Fruit fly (Drosophila melanogaster) whole organism, embryonic: ENCODE measurements around the gene Desi.

Source experiments
- Antp ChIP-seq: fragments of 200-800 bp; sonication (Bioruptor generic); optimal IDR thresholded peaks from 3 replicates; lab custom pipeline; 2016; ENCODE audit warnings: missing biosample characterization, missing genetic modification characterization
- Bteb2 ChIP-seq: fragments of 200-800 bp; sonication (Bioruptor generic); optimal IDR thresholded peaks from 2 replicates; lab custom pipeline; 2016; ENCODE audit warnings: missing biosample characterization, missing genetic modification characterization
- CG10274 ChIP-seq: fragments of 200-800 bp; sonication (Bioruptor generic); optimal IDR thresholded peaks from 3 replicates; lab custom pipeline; 2017; ENCODE audit warnings: missing biosample characterization, mild to moderate bottlenecking, missing genetic modification characterization
- CG11247 ChIP-seq: fragments of 200-800 bp; sonication (Bioruptor generic); IDR thresholded peaks from 2 replicates; pipeline ENCODE4 v1.3.6; 2022; ENCODE audit warnings: missing biosample characterization, missing genetic modification characterization
- CG13296 ChIP-seq: fragments of 200-800 bp; sonication (Bioruptor generic); optimal IDR thresholded peaks from 3 replicates; lab custom pipeline; 2018; ENCODE audit warnings: missing biosample characterization, mild to moderate bottlenecking, missing genetic modification characterization
- CG13624 ChIP-seq: fragments of 200-800 bp; sonication (Bioruptor generic); optimal IDR thresholded peaks from 2 replicates; lab custom pipeline; 2016; ENCODE audit warnings: missing biosample characterization, missing genetic modification characterization
- CG14710 ChIP-seq: fragments of 200-800 bp; sonication (Bioruptor generic); optimal IDR thresholded peaks from 3 replicates; lab custom pipeline; 2019; ENCODE audit warnings: missing biosample characterization, mild to moderate bottlenecking, missing genetic modification characterization, moderate library complexity
- CG16813 ChIP-seq: fragments of 200-800 bp; sonication (Bioruptor generic); IDR thresholded peaks from 3 replicates; pipeline ENCODE4 v1.3.6; 2022; ENCODE audit warnings: missing biosample characterization, missing genetic modification characterization; ENCODE audit not compliant: partially characterized antibody
- CG17361 ChIP-seq: fragments of 200-800 bp; sonication (Bioruptor generic); IDR thresholded peaks from 3 replicates; pipeline ENCODE4 v1.3.6; 2022; ENCODE audit warnings: missing biosample characterization, missing genetic modification characterization
- CG18262 ChIP-seq: fragments of 200-800 bp; optimal IDR thresholded peaks from 3 replicates; lab custom pipeline; 2019; ENCODE audit warnings: missing biosample characterization, mild to moderate bottlenecking, missing genetic modification characterization, moderate library complexity
- CG18476 ChIP-seq: fragments of 200-800 bp; sonication (Bioruptor generic); optimal IDR thresholded peaks from 2 replicates; lab custom pipeline; 2016; ENCODE audit warnings: missing biosample characterization, mild to moderate bottlenecking, missing genetic modification characterization
- CG18764 ChIP-seq: fragments of 200-800 bp; sonication (Bioruptor generic); optimal IDR thresholded peaks from 3 replicates; lab custom pipeline; 2016; ENCODE audit warnings: missing biosample characterization, missing genetic modification characterization
- CG31224 ChIP-seq: fragments of 200-800 bp; sonication (Bioruptor generic); IDR thresholded peaks from 2 replicates; pipeline ENCODE4 v1.3.6; 2022; ENCODE audit warnings: missing biosample characterization, missing genetic modification characterization
- CG32772 ChIP-seq: fragments of 200-800 bp; sonication (Bioruptor generic); IDR thresholded peaks from 2 replicates; pipeline ENCODE4 v1.3.6; 2022; ENCODE audit warnings: missing biosample characterization, missing genetic modification characterization
- CG34376 ChIP-seq: fragments of 200-800 bp; sonication (Bioruptor generic); optimal IDR thresholded peaks from 2 replicates; lab custom pipeline; 2018; ENCODE audit warnings: missing biosample characterization, mild to moderate bottlenecking, missing genetic modification characterization
- CG4360 ChIP-seq: fragments of 200-800 bp; sonication (Bioruptor generic); IDR thresholded peaks from 2 replicates; pipeline ENCODE4 v1.3.6; 2022; ENCODE audit warnings: missing biosample characterization, missing genetic modification characterization
- CG4404 ChIP-seq: fragments of 200-800 bp; sonication (Bioruptor generic); IDR thresholded peaks from 2 replicates; pipeline ENCODE4 v1.3.6; 2022; ENCODE audit warnings: missing biosample characterization, missing genetic modification characterization
- CG6272 ChIP-seq: fragments of 200-800 bp; sonication (Bioruptor generic); IDR thresholded peaks from 2 replicates; pipeline ENCODE4 v1.3.6; 2022; ENCODE audit warnings: missing biosample characterization, missing genetic modification characterization
- CG7745 ChIP-seq: fragments of 200-800 bp; sonication (Bioruptor generic); optimal IDR thresholded peaks from 2 replicates; lab custom pipeline; 2018; ENCODE audit warnings: missing biosample characterization, mild to moderate bottlenecking, missing genetic modification characterization, moderate library complexity
- CG7839 ChIP-seq: fragments of 200-800 bp; sonication (Bioruptor generic); optimal IDR thresholded peaks from 3 replicates; lab custom pipeline; 2018; ENCODE audit warnings: missing biosample characterization, mild to moderate bottlenecking, missing genetic modification characterization, moderate library complexity
- CG7963 ChIP-seq: fragments of 200-800 bp; sonication (Bioruptor generic); IDR thresholded peaks from 3 replicates; pipeline ENCODE4 v1.3.6; 2022; ENCODE audit warnings: missing biosample characterization, missing genetic modification characterization; ENCODE audit not compliant: partially characterized antibody
- CG7987 ChIP-seq: fragments of 200-800 bp; sonication (Bioruptor generic); optimal IDR thresholded peaks from 2 replicates; lab custom pipeline; 2018; ENCODE audit warnings: missing biosample characterization, mild to moderate bottlenecking, missing genetic modification characterization, moderate library complexity
- Camta ChIP-seq: fragments of 200-800 bp; sonication (Bioruptor generic); optimal IDR thresholded peaks from 2 replicates; lab custom pipeline; 2016; ENCODE audit warnings: missing biosample characterization, missing genetic modification characterization
- Elba2 ChIP-seq: fragments of 200-800 bp; sonication (Bioruptor generic); optimal IDR thresholded peaks from 3 replicates; lab custom pipeline; 2016; ENCODE audit warnings: missing biosample characterization, missing genetic modification characterization
- Fer1 ChIP-seq: fragments of 200-800 bp; sonication (Bioruptor generic); optimal IDR thresholded peaks from 2 replicates; lab custom pipeline; 2017; ENCODE audit warnings: missing biosample characterization, mild to moderate bottlenecking, missing genetic modification characterization
- HHEX ChIP-seq: fragments of 200-800 bp; sonication (Bioruptor generic); optimal IDR thresholded peaks from 3 replicates; lab custom pipeline; 2017; ENCODE audit warnings: missing biosample characterization, mild to moderate bottlenecking, missing genetic modification characterization, missing genetic modification reagents
- MTF-1 ChIP-seq: fragments of 200-800 bp; sonication (Bioruptor generic); optimal IDR thresholded peaks from 2 replicates; lab custom pipeline; 2018; ENCODE audit warnings: missing biosample characterization, mild to moderate bottlenecking, missing genetic modification characterization, borderline replicate concordance
- PHDP ChIP-seq: fragments of 200-800 bp; sonication (Bioruptor generic); optimal IDR thresholded peaks from 3 replicates; lab custom pipeline; 2018; ENCODE audit warnings: missing biosample characterization, mild to moderate bottlenecking, missing genetic modification characterization, moderate library complexity
- Ravus ChIP-seq: fragments of 200-800 bp; sonication (Bioruptor generic); IDR thresholded peaks from 2 replicates; pipeline ENCODE4 v1.3.6; 2022; ENCODE audit warnings: missing biosample characterization, missing genetic modification characterization
- Scr ChIP-seq: fragments of 200-800 bp; sonication (Bioruptor generic); IDR thresholded peaks from 2 replicates; pipeline ENCODE4 v1.3.6; 2022; ENCODE audit warnings: missing biosample characterization, missing genetic modification characterization; ENCODE audit not compliant: partially characterized antibody
- al ChIP-seq: fragments of 200-800 bp; sonication (Bioruptor generic); IDR thresholded peaks from 2 replicates; pipeline ENCODE4 v1.3.6; 2022; ENCODE audit warnings: missing biosample characterization, missing genetic modification characterization
- ash1 ChIP-seq: fragments of 200-800 bp; sonication (Bioruptor generic); optimal IDR thresholded peaks from 2 replicates; lab custom pipeline; 2018; ENCODE audit warnings: missing biosample characterization, mild to moderate bottlenecking, missing genetic modification characterization
- bbx ChIP-seq: fragments of 200-800 bp; sonication (Bioruptor generic); IDR thresholded peaks from 2 replicates; pipeline ENCODE4 v1.3.6; 2022; ENCODE audit warnings: missing biosample characterization, missing genetic modification characterization; ENCODE audit not compliant: partially characterized antibody
- cas ChIP-seq: fragments of 200-800 bp; sonication (Bioruptor generic); IDR thresholded peaks from 2 replicates; pipeline ENCODE4 v1.3.6; 2022; ENCODE audit warnings: missing biosample characterization, missing genetic modification characterization
- dan ChIP-seq: fragments of 200-800 bp; sonication (Bioruptor generic); IDR thresholded peaks from 2 replicates; pipeline ENCODE4 v1.3.6; 2022; ENCODE audit warnings: missing biosample characterization, missing genetic modification characterization
- dmrt11E ChIP-seq: fragments of 200-800 bp; sonication (Bioruptor generic); optimal IDR thresholded peaks from 3 replicates; lab custom pipeline; 2018; ENCODE audit warnings: missing biosample characterization, mild to moderate bottlenecking, missing genetic modification characterization, moderate library complexity
- ham ChIP-seq: fragments of 200-800 bp; sonication (Bioruptor generic); IDR thresholded peaks from 2 replicates; pipeline ENCODE4 v1.3.6; 2022; ENCODE audit warnings: missing biosample characterization, missing genetic modification characterization
- hbn ChIP-seq: fragments of 200-800 bp; sonication (Bioruptor generic); IDR thresholded peaks from 2 replicates; pipeline ENCODE4 v1.3.6; 2022; ENCODE audit warnings: missing biosample characterization, missing genetic modification characterization; ENCODE audit not compliant: partially characterized antibody
- knrl ChIP-seq: fragments of 200-800 bp; sonication (Bioruptor generic); IDR thresholded peaks from 3 replicates; pipeline ENCODE4 v1.3.6; 2022; ENCODE audit warnings: missing biosample characterization, missing genetic modification characterization; ENCODE audit not compliant: partially characterized antibody
- nerfin-1 ChIP-seq: fragments of 200-800 bp; sonication (Bioruptor generic); optimal IDR thresholded peaks from 3 replicates; lab custom pipeline; 2019; ENCODE audit warnings: missing biosample characterization, mild to moderate bottlenecking, missing genetic modification characterization, moderate library complexity
- nerfin-2 ChIP-seq: fragments of 200-800 bp; sonication (Bioruptor generic); IDR thresholded peaks from 2 replicates; pipeline ENCODE4 v1.3.6; 2022; ENCODE audit warnings: missing biosample characterization, missing genetic modification characterization; ENCODE audit not compliant: partially characterized antibody
- org-1 ChIP-seq: fragments of 200-800 bp; sonication (Bioruptor generic); optimal IDR thresholded peaks from 2 replicates; lab custom pipeline; 2017; ENCODE audit warnings: missing biosample characterization, missing genetic modification characterization
- sc ChIP-seq, 3 experiments: fragments of >200 bp in 2 of 3; fragments of 200-800 bp in 1 of 3; sonication (Bioruptor generic) in 1 of 3; optimal IDR thresholded peaks; 2 replicates in 2 of 3; 3 replicates in 1 of 3; lab custom pipeline; 2017; ENCODE audit warnings: mild to moderate bottlenecking in 1 of 3, missing biosample characterization in 1 of 3, missing genetic modification characterization in 1 of 3, missing genetic modification reagents in 1 of 3
- sim ChIP-seq: fragments of 200-800 bp; sonication (Bioruptor generic); IDR thresholded peaks from 2 replicates; pipeline ENCODE4 v1.3.6; 2022; ENCODE audit warnings: missing biosample characterization, missing genetic modification characterization
- tin ChIP-seq: fragments of 200-800 bp; sonication (Bioruptor generic); optimal IDR thresholded peaks from 3 replicates; lab custom pipeline; 2016; ENCODE audit warnings: missing biosample characterization, missing genetic modification characterization
- ttk ChIP-seq: fragments of 200-800 bp; sonication (Bioruptor generic); IDR thresholded peaks from 2 replicates; pipeline ENCODE4 v2.1.2; 2022; ENCODE audit warnings: missing biosample characterization, missing genetic modification characterization
- unpg ChIP-seq: fragments of 200-800 bp; sonication (Bioruptor generic); optimal IDR thresholded peaks from 3 replicates; lab custom pipeline; 2018; ENCODE audit warnings: missing biosample characterization, mild to moderate bottlenecking, missing genetic modification characterization, moderate library complexity
- z ChIP-seq: fragments of 200-800 bp; sonication (Bioruptor generic); IDR thresholded peaks from 3 replicates; pipeline ENCODE4 v1.3.6; 2022; ENCODE audit warnings: missing biosample characterization, missing genetic modification characterization

Desi gene

DNA sequence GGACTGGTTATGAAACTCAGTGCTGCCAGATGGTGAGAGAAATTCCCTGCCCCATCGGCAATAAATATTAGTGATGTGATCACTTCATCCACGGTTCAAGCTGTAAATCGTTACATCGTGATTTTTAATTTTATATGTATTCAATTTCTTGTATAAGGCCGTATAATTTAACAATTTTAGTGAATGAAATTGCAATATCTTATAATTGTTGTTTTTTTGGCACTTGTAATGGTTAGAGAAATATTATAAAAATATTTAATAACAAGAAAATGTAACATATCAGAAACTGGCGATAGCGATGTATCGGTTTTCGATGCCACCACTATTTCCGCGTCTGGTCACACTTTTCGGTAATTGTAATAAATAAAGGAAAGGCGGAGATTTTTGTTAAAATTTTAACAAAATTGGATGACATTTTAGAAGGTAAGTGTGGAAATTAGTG lies 4.7 kb downstream of the Desi start, which contains the start of the genes mRpL37 and Rbp1 (continued):
- TF ChIP-seq CG10274 (GFP tag; lab: Kevin White, UChicago) (no peak), CG32772 (GFP tag; lab: Robert Waterston, UW) (peak; percentile 64; the same call in 1 of the 2 replicates), CG18764 (peak; percentile 57), HHEX (GFP tag; lab: Kevin White, UChicago) (peak; percentile 51), CG7987 (GFP tag; lab: Kevin White, UChicago) (no peak), Fer1 (GFP tag; lab: Kevin White, UChicago) (peak; percentile 55)
- TF ChIP-seq, all 482 proteins: peak for 280

DNA sequence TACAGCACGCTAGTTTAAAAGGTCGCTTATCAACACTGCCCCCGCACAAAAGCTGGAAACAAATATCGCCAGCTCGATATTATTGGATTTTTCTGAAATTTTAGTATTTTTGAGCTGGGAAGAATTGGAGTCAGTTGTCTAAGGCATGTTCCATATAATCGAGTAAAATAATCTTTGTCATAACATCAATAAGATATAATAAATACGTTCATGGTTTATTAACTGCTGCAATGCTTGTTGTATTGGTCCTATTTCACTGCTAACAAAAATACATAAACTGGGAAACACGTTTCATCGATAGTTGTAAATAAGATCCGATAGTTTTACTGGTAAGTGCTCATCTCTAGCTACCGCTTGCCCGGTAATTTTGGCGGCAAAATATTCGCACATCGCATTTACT lies 8.8 kb downstream of the Desi start, which contains the start of the genes Art1 and Mcm5:
Gene Art1 (minus strand): TSS at position 41 of the 400 bp plus-strand sequence.
Gene Mcm5 (plus strand): TSS at position 339 of the 400 bp plus-strand sequence.
- TF ChIP-seq sc (optimal IDR thresholded peaks at IDR 0.05; lab: Kevin White, UChicago) = no peak
- TF ChIP-seq sc (GFP tag; optimal IDR thresholded peaks at IDR 0.05; lab: Kevin White, UChicago) = no peak
- TF ChIP-seq ash1 (GFP tag; lab: Kevin White, UChicago) = no peak
- TF ChIP-seq CG11247 (GFP tag; lab: Robert Waterston, UW) = 0 out of 2 replicates have a peak, but pooled peaks have one; percentile 38
- peak; percentile 83 for TF ChIP-seq CG14710
- peak; percentile 50 for TF ChIP-seq Bteb2 (GFP tag; lab: Kevin White, UChicago)
- TF ChIP-seq CG4360 = no peak
- TF ChIP-seq org-1 (GFP tag; lab: Kevin White, UChicago) = no peak
- TF ChIP-seq CG7963 (GFP tag; lab: Robert Waterston, UW) = peak; percentile 71; the same call in 1 of the 3 replicates
- TF ChIP-seq CG17361 (GFP tag; lab: Robert Waterston, UW) = no peak; the same call in 2 of the 3 replicates
- no peak for TF ChIP-seq nerfin-1 (tag; lab: Kevin White, UChicago)
- peak; percentile 33 for TF ChIP-seq Camta (GFP tag; lab: Kevin White, UChicago)
- TF ChIP-seq CG18476 = no peak
- TF ChIP-seq PHDP (tag; lab: Kevin White, UChicago) = no peak
- TF ChIP-seq Ravus = no peak
- peak; percentile 3 for TF ChIP-seq CG13296
- TF ChIP-seq al (GFP tag; lab: Robert Waterston, UW) = 0 out of 2 replicates have a peak, but pooled peaks have one; percentile 31
- TF ChIP-seq unpg (GFP tag; lab: Kevin White, UChicago) = no peak
- TF ChIP-seq MTF-1 (GFP tag; lab: Kevin White, UChicago) = no peak
- no peak for TF ChIP-seq CG7745 (tag; lab: Kevin White, UChicago)
- no peak for TF ChIP-seq sim
- TF ChIP-seq z = no peak
- peak; percentile 36 for TF ChIP-seq CG18262 (tag; lab: Kevin White, UChicago)
- TF ChIP-seq Scr (GFP tag; lab: Robert Waterston, UW) = peak; percentile 97
- TF ChIP-seq hbn (GFP tag; lab: Robert Waterston, UW) = peak; percentile 91
- peak; percentile 44 for TF ChIP-seq dmrt11E (tag; lab: Kevin White, UChicago)
- TF ChIP-seq nerfin-2 (GFP tag; lab: Robert Waterston, UW) = peak; percentile 83
- TF ChIP-seq knrl (GFP tag; lab: Robert Waterston, UW) = peak; percentile 98
- TF ChIP-seq ttk (GFP tag; lab: Robert Waterston, UW) = no peak
- TF ChIP-seq CG16813 (GFP tag; lab: Robert Waterston, UW) = peak; percentile 96
- TF ChIP-seq bbx = peak; percentile 80
- TF ChIP-seq CG4404 (GFP tag; lab: Robert Waterston, UW) = no peak; the same call in 1 of the 2 replicates
- no peak for TF ChIP-seq dan (GFP tag; lab: Robert Waterston, UW)
- peak; percentile 42 for TF ChIP-seq tin (GFP tag; lab: Kevin White, UChicago)
- no peak for TF ChIP-seq CG34376 (GFP tag; lab: Kevin White, UChicago)
- no peak for TF ChIP-seq ham (GFP tag; lab: Robert Waterston, UW)
- TF ChIP-seq CG31224 = no peak
- no peak for TF ChIP-seq Elba2
- no peak for TF ChIP-seq cas (GFP tag; lab: Robert Waterston, UW)
- no peak for TF ChIP-seq CG6272 (GFP tag; lab: Robert Waterston, UW)
- TF ChIP-seq CG13624 (GFP tag; lab: Kevin White, UChicago) = peak; percentile 63
- no peak for TF ChIP-seq CG7839 (tag; lab: Kevin White, UChicago)
- TF ChIP-seq Antp (GFP tag; lab: Kevin White, UChicago) = peak; percentile 53
